Fruit fly (Drosophila melanogaster): ENCODE results near the gene aspr.
"Not testable (repeated sequence)": the region's sequence is repeated elsewhere in the genome, so short reads cannot be mapped to it uniquely, and the experiment has no call there.

The aspr gene

DNA sequence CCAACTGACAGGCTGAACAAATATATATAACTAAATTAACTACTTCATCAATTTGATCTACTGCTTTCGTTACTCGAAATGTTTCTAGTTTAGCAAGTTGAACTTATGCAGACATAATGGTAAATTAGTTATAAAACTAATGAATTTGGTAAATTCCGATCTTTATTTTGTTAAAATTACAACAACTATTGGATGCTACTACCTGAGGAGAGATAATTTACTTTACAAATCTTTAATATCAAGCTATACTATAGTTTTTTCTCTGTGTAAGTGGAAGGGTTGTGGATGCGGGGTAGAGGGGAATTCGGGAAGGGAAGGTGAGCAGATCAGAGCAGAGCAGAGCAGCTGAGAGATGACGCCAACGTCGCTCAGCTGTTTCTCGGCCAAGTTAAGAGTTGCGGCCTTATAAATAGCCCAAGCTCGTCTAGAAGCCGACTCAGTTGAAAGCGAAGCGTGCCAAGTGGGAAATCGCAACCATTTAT lies at the start of gene aspr:
aspr (plus strand) TSS at position 432 of the 482 bp plus-strand sequence.
- no peak for TF ChIP-seq noc (tag; optimal IDR thresholded peaks at IDR 0.05)

- no peak for TF ChIP-seq noc (tag; optimal IDR thresholded peaks at IDR 0.05)
These were observed 42.9 kb upstream of the aspr start for dm6 chrX:20104987-20105386.

dm6 chrX:20110475-20110874 lies 37.4 kb upstream of the aspr start, which contains the start of gene karr:
Gene karr, minus strand, starts transcription at chrX:20110575.
- no peak for TF ChIP-seq noc (tag; optimal IDR thresholded peaks at IDR 0.05)

- TF ChIP-seq noc (tag; optimal IDR thresholded peaks at IDR 0.05): no peak
These were observed 25.8 kb upstream of the aspr start, which contains the start of gene CG34331 for dm6 chrX:20122153-20122552. Gene CG34331, plus strand, starts transcription at chrX:20122453.

dm6 chrX:20129554-20129953 lies 18.4 kb upstream of the aspr start:
- no peak for TF ChIP-seq noc (tag; optimal IDR thresholded peaks at IDR 0.05)

DNA sequence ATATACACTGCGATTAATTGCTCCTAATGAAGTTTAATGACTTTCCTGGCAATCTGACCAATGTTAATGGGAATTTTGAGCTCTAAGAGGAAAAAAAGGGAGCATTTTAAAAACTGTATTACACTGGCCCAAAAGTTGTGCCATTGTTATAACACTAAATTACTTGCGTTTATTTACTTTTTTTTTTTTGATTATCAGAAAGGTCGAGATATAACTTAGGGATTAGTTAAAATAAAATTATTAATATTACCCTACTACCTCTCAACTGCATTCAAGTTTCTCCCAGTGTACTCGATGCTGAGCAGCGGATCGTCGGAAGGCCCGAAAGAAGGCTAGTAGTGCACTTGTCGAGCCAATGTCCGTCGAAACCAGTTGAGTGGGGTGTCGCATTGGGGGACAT lies 17.4 kb upstream of the aspr start:
- TF ChIP-seq noc (tag; optimal IDR thresholded peaks at IDR 0.05): no peak

DNA sequence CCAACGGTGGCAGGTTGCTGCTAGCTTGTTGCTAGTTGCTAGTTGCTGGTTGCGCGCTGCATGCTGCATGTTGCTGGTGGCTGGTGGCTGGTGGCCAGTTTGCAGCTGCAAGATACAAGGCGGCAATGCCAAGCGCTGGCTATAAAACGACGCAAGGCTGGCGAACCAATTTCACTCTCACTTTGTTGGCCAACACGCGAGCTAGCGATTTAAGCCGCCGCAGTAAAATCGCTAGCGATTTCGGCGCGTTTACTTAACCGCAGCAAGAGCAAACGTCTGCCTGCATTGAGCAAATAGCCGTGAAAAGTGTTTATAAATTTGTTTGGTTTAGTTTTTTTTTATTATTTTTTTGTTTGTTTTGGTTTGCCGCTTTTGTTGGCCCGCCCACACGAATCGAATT lies 14.5 kb upstream of the aspr start, which contains the start of gene CG15322:
CG15322 (plus strand) TSS at position 148 of the 400 bp plus-strand sequence.
- no peak for TF ChIP-seq noc (tag; optimal IDR thresholded peaks at IDR 0.05)

DNA sequence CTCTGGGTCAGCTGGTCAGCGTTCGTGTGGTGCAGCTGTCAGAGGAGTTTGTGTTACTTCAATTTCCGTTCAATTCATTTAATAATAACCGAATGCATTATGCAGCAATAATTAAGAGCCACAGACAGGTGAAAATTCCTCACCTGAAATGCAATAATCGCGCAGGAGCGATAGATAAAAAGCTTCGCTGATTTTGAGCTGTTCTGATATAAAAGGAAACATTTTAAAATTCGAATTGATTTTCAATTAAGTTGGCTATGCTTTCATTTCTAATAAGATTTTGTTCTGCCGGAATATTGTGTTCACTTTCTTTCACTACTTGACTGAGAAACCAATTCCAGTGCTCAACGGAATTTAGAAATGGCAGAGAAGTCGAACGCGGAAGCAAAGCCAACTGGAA lies 8.4 kb upstream of the aspr start, which contains the start of gene CG42583:
CG42583 (plus strand) TSS at position 301 of the 400 bp plus-strand sequence.
- no peak for TF ChIP-seq noc (tag; optimal IDR thresholded peaks at IDR 0.05)

dm6 chrX:20140710-20141109 lies 7.2 kb upstream of the aspr start, which contains the start of gene CG34332:
Gene CG34332, plus strand, starts transcription at chrX:20141010.
- TF ChIP-seq noc (tag; optimal IDR thresholded peaks at IDR 0.05): no peak

DNA sequence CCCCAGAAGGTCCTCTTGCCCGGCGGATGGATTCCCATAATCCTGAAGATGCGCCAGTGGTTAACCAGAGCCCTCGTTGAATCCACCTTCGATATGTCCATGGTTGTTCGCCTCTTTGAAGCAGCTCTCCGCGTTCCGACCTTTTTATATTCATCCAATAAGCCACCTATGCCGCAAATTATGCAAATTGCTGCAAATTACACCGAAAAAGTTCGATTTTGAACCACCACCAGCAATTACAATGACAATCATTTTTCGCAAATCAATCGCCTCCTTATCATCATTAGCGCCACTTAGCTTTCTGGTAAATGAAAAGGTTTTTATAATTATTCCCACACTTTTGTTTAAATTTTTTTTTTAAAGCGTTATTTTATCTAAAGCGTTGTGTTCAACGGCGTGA lies 4.8 kb upstream of the aspr start, which contains the start of gene Or19a:
Or19a (minus strand) TSS at position 101 of the 400 bp plus-strand sequence.
- TF ChIP-seq noc (tag; optimal IDR thresholded peaks at IDR 0.05): not testable (repeated sequence)

DNA sequence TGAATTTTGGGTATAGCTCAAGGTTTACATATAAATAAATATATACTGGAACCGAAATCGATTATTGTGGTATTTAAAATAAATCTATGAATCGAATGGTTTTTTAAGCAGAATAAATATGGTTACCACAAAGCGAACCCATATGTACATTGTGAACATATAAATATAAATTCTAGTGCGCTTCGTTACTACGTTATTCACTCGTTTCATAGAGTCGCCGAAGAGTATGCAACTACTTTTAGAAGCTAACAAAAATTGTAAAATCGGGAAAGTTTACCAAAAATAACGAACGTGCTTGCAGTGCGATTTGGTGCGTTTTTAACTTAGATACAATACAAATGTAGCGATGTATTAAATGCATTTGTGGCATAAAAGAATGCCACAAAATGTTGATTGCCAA lies 8.0 kb downstream of the aspr start:
- TF ChIP-seq noc (tag; optimal IDR thresholded peaks at IDR 0.05): no peak

- TF ChIP-seq noc (tag; optimal IDR thresholded peaks at IDR 0.05): no peak
These were observed 10.6 kb downstream of the aspr start for dm6 chrX:20158491-20158890.

DNA sequence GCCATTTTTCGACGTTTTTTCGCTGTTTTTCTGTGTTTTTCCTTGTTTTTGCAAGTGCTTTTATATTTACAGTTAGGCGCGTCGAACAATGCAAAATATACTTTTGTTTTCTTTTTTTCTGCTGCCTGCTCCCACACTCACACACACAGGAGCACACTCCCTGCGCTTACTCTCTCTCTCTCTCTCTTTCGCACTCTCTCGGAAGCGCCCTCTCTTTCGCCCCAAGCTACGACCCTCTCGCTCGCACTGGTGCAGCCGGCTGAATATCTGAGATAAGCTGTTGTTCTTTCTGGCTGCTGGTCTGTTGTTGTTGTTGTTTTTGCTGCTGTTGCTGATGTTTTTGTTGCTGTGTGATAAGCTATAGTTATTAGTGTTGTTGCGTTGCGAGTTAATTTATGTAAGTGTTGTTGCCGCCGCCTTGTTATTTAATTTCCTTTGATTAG lies 11.0 kb downstream of the aspr start:
- peak; percentile 24 for TF ChIP-seq noc (tag; optimal IDR thresholded peaks at IDR 0.05)

dm6 chrX:20159679-20160140 lies 11.8 kb downstream of the aspr start, which contains the start of gene Rab35:
Gene Rab35, minus strand, starts transcription at chrX:20159872.
- no peak for TF ChIP-seq noc (tag; optimal IDR thresholded peaks at IDR 0.05)

- TF ChIP-seq noc (tag; optimal IDR thresholded peaks at IDR 0.05): no peak
These were observed 14.7 kb downstream of the aspr start for dm6 chrX:20162586-20162985.

dm6 chrX:20165773-20166412 lies 18.0 kb downstream of the aspr start, which contains the start of gene Phf7:
Gene Phf7, minus strand, starts transcription at chrX:20165830.
- no peak for TF ChIP-seq noc (tag; optimal IDR thresholded peaks at IDR 0.05)

DNA sequence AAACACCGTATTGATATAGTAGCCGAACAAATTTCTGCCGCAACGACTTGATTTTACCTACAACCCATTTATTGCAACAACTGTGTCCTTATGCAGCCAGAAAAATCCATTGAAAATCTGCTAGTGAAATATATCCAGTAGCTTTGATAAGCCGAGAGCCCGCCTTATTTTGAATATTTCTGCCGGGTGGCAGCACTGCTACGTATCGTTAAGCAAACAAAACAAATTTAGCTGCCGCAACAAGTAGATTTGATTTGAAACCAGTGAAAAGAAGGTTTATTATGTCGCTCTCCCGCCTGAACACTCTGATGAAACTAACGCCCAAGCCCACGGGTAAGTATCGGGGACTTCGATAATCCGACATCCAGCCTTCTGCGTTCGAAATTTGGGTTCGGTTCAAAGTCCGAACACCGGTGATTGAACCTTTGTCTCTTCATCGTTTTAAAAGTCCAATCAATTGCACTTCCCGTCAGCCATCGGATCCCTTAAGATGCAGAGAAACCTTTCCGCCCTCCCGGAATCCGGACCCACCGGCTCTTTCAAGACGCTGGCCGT lies 18.6 kb downstream of the aspr start, which contains the start of gene CG9577:
CG9577 (plus strand) TSS at position 190 of the 555 bp plus-strand sequence.
- TF ChIP-seq noc (tag; optimal IDR thresholded peaks at IDR 0.05): no peak

Measured in whole organism, larva.